Fruit fly (Drosophila melanogaster) whole organism, embryonic: ENCODE measurements around the gene CG17343.

Source experiments
- CG1024 ChIP-seq: fragments of 200-800 bp; sonication (Bioruptor generic); IDR thresholded peaks from 2 replicates; pipeline ENCODE4 v1.3.6; 2022; ENCODE audit warnings: missing biosample characterization, missing genetic modification characterization
- CG12104 ChIP-seq: fragments of 200-800 bp; sonication (Bioruptor generic); optimal IDR thresholded peaks from 3 replicates; lab custom pipeline; 2016; ENCODE audit warnings: missing biosample characterization, missing genetic modification characterization
- CG17802 ChIP-seq: fragments of 200-800 bp; sonication (Bioruptor generic); optimal IDR thresholded peaks from 2 replicates; lab custom pipeline; 2018; ENCODE audit warnings: missing biosample characterization, mild to moderate bottlenecking, missing genetic modification characterization, moderate library complexity
- CG1832 ChIP-seq: fragments of 200-800 bp; sonication (Bioruptor generic); optimal IDR thresholded peaks from 2 replicates; lab custom pipeline; 2017; ENCODE audit warnings: missing biosample characterization, mild to moderate bottlenecking, missing genetic modification characterization, inconsistent platforms
- CG3847 ChIP-seq: fragments of 200-800 bp; sonication (Bioruptor generic); IDR thresholded peaks from 2 replicates; pipeline ENCODE4 v1.3.6; 2022; ENCODE audit warnings: missing biosample characterization, missing genetic modification characterization
- CG4404 ChIP-seq: fragments of 200-800 bp; sonication (Bioruptor generic); IDR thresholded peaks from 2 replicates; pipeline ENCODE4 v1.3.6; 2022; ENCODE audit warnings: missing biosample characterization, missing genetic modification characterization
- CG5953 ChIP-seq: fragments of 200-800 bp; sonication (Bioruptor generic); IDR thresholded peaks from 2 replicates; pipeline ENCODE4 v1.3.6; 2022; ENCODE audit warnings: missing biosample characterization, missing genetic modification characterization
- MBD-R2 ChIP-seq: fragments of 200-800 bp; sonication (Bioruptor generic); IDR thresholded peaks from 2 replicates; pipeline ENCODE4 v1.3.6; 2022; ENCODE audit warnings: missing biosample characterization, missing genetic modification characterization
- Oli ChIP-seq: fragments of 200-800 bp; sonication (Bioruptor generic); optimal IDR thresholded peaks from 2 replicates; lab custom pipeline; 2018; ENCODE audit warnings: missing biosample characterization, mild to moderate bottlenecking, missing genetic modification characterization, moderate library complexity
- dmrt11E ChIP-seq: fragments of 200-800 bp; sonication (Bioruptor generic); optimal IDR thresholded peaks from 3 replicates; lab custom pipeline; 2018; ENCODE audit warnings: missing biosample characterization, mild to moderate bottlenecking, missing genetic modification characterization, moderate library complexity
- repo ChIP-seq: fragments of 200-800 bp; sonication (Bioruptor generic); optimal IDR thresholded peaks from 2 replicates; lab custom pipeline; 2016; ENCODE audit warnings: missing biosample characterization, missing genetic modification characterization
- shn ChIP-seq: fragments of 200-800 bp; sonication (Bioruptor generic); optimal IDR thresholded peaks from 3 replicates; lab custom pipeline; 2016; ENCODE audit warnings: missing biosample characterization, missing genetic modification characterization
- sr ChIP-seq: fragments of 200-800 bp; sonication (Bioruptor generic); IDR thresholded peaks from 3 replicates; pipeline ENCODE4 v1.3.6; 2022; ENCODE audit warnings: missing biosample characterization, missing genetic modification characterization
- wor ChIP-seq: fragments of 200-800 bp; sonication (Bioruptor generic); IDR thresholded peaks from 2 replicates; pipeline ENCODE4 v1.3.6; 2022; ENCODE audit warnings: missing biosample characterization, missing genetic modification characterization

DNA sequence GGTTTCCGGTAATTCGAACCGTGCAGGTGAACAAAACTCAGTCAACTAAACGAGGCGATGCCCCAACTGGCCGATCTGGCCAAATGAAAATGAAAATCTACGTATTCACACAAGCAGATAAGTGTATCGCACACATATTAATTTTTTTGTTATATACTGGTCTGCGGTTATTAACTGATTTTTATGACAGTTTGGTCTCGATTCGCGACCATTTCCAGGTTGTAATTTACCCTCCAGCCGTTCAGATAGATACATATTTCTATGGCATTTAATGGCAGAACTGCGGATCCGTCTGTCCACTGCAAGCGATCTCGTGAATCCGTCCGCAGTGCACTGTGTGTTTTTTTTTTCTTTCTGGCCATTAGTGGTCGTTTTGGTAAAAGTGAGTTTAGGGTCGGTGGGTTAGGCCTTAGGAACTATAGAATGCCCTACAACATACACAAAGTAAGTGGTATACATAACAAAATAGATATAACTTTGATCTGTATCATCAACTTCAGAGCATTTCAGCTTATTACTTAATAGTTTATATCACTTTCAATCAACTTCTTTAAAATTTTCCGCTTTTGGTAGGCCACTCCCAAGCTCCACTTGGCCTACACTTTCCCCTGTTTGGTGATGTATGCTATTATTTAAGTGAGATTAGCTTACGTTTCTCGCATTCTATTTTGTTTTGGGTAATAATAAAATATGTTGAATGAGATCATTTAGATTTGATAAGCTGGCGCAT is 9.5 kb downstream of the CG17343 start, which contains the start of gene CG17572:
- TF ChIP-seq repo (GFP tag; lab: Kevin White, UChicago) (no peak), CG3847 (no peak), sr (GFP tag; lab: Robert Waterston, UW) (no peak), CG1832 (GFP tag; lab: Kevin White, UChicago) (no peak), CG17802 (tag; lab: Kevin White, UChicago) (no peak), Oli (tag; lab: Kevin White, UChicago) (no peak), MBD-R2 (GFP tag; lab: Robert Waterston, UW) (no peak), CG5953 (GFP tag; lab: Robert Waterston, UW) (no peak), CG4404 (GFP tag; lab: Robert Waterston, UW) (no peak), wor (GFP tag; lab: Robert Waterston, UW) (no peak), CG1024 (no peak), CG12104 (GFP tag; lab: Kevin White, UChicago) (no peak), dmrt11E (tag; lab: Kevin White, UChicago) (no peak), shn (GFP tag; lab: Kevin White, UChicago) (no peak)
